Worm (Caenorhabditis elegans) whole organism, L4 larva: Measurements from ENCODE around the gene abhd-3.1.

Experiments
- F37D6.2 ChIP-seq: sonication (generic microtip); optimal IDR thresholded peaks from 2 replicates; lab custom pipeline; 2016; ENCODE audit warnings: mild to moderate bottlenecking, missing genetic modification characterization, missing compliant biosample characterization
- F44E2.7 ChIP-seq: fragments of 200-800 bp; sonication (Bioruptor generic); IDR thresholded peaks from 2 replicates; pipeline ENCODE4 v2.1.2; 2022; ENCODE audit warnings: missing genetic modification characterization, missing compliant biosample characterization
- Y75B8A.6 ChIP-seq: fragments of 200-800 bp; sonication (Bioruptor generic); IDR thresholded peaks from 2 replicates; pipeline ENCODE4 v1.3.6; 2022; ENCODE audit warnings: missing genetic modification reagents, missing genetic modification characterization, missing compliant biosample characterization
- ZK337.2 ChIP-seq: fragments of 200-800 bp; sonication (Bioruptor generic); IDR thresholded peaks from 2 replicates; pipeline ENCODE4 v1.3.6; 2022; ENCODE audit warnings: missing genetic modification reagents, missing genetic modification characterization, missing compliant biosample characterization
- ZK546.5 ChIP-seq, 2 experiments: sonication (generic microtip); optimal IDR thresholded peaks; 2 replicates each; lab custom pipeline; 2017; ENCODE audit warnings: missing biosample characterization in 2 of 2, missing genetic modification characterization in 2 of 2
- aha-1 ChIP-seq: fragments of 150-350 bp; peaks from one replicate; lab custom pipeline; 2014; ENCODE audit warnings: missing biosample characterization, missing genetic modification characterization
- ceh-28 ChIP-seq: fragments of 150-350 bp; optimal IDR thresholded peaks from 2 replicates; lab custom pipeline; 2014; ENCODE audit warnings: missing biosample characterization, missing genetic modification reagents, missing genetic modification characterization
- ceh-32 ChIP-seq: sonication (generic microtip); optimal IDR thresholded peaks from 2 replicates; lab custom pipeline; 2016; ENCODE audit warnings: mild to moderate bottlenecking, missing genetic modification characterization, missing compliant biosample characterization; ENCODE audit not compliant: poor library complexity
- ceh-44 ChIP-seq: fragments of 200-800 bp; sonication (Bioruptor generic); IDR thresholded peaks from 2 replicates; pipeline ENCODE4 v1.3.6; 2022; ENCODE audit warnings: missing genetic modification reagents, missing genetic modification characterization, missing compliant biosample characterization
- ceh-62 ChIP-seq: sonication (generic microtip); optimal IDR thresholded peaks from 2 replicates; lab custom pipeline; 2017; ENCODE audit warnings: missing biosample characterization, missing genetic modification characterization
- ces-1 ChIP-seq: fragments of 150-350 bp; sonication (generic microtip); optimal IDR thresholded peaks from 4 replicates; lab custom pipeline; 2014; ENCODE audit warnings: missing biosample characterization, missing genetic modification reagents, missing genetic modification characterization
- cey-2 ChIP-seq: sonication (generic microtip); optimal IDR thresholded peaks from 3 replicates; lab custom pipeline; 2017; ENCODE audit warnings: missing genetic modification characterization, mild to moderate bottlenecking, missing compliant biosample characterization, antibody characterized with exemption, borderline replicate concordance; ENCODE audit not compliant: insufficient read depth
- ctbp-1 ChIP-seq: fragments of 200-800 bp; sonication (Bioruptor generic); IDR thresholded peaks from 2 replicates; pipeline ENCODE4 v1.3.6; 2022; ENCODE audit warnings: missing genetic modification reagents, missing genetic modification characterization, missing compliant biosample characterization
- daf-12 ChIP-seq: fragments of 150-350 bp; optimal IDR thresholded peaks from 2 replicates; lab custom pipeline; 2014; ENCODE audit warnings: missing biosample characterization, missing genetic modification reagents, missing genetic modification characterization
- dve-1 ChIP-seq: sonication (generic microtip); optimal IDR thresholded peaks from 2 replicates; lab custom pipeline; 2017; ENCODE audit warnings: antibody characterized with exemption, mild to moderate bottlenecking, missing genetic modification characterization, missing compliant biosample characterization; ENCODE audit not compliant: insufficient read depth
- egl-27 ChIP-seq: sonication (generic microtip); optimal IDR thresholded peaks from 3 replicates; lab custom pipeline; 2017; ENCODE audit warnings: missing biosample characterization, missing genetic modification reagents, missing genetic modification characterization
- fkh-10 ChIP-seq: fragments of 150-350 bp; optimal IDR thresholded peaks from 2 replicates; lab custom pipeline; 2014; ENCODE audit warnings: missing biosample characterization, missing genetic modification reagents, missing genetic modification characterization
- fos-1 ChIP-seq: fragments of 150-350 bp; optimal IDR thresholded peaks from 2 replicates; lab custom pipeline; 2014; ENCODE audit warnings: missing biosample characterization, missing genetic modification characterization
- gei-8 ChIP-seq: fragments of 200-800 bp; sonication (Bioruptor generic); optimal IDR thresholded peaks from 2 replicates; lab custom pipeline; 2018; ENCODE audit warnings: mild to moderate bottlenecking, missing genetic modification characterization, missing compliant biosample characterization
- jun-1 ChIP-seq: fragments of 150-350 bp; optimal IDR thresholded peaks from 2 replicates; lab custom pipeline; 2014; ENCODE audit warnings: missing biosample characterization, missing genetic modification reagents, missing genetic modification characterization
- lim-7 ChIP-seq: fragments of 200-800 bp; sonication (Bioruptor generic); IDR thresholded peaks from 2 replicates; pipeline ENCODE4 v1.3.6; 2022; ENCODE audit warnings: missing genetic modification characterization, missing compliant biosample characterization
- lin-1 ChIP-seq: fragments of 200-800 bp; sonication (Bioruptor generic); IDR thresholded peaks from 2 replicates; pipeline ENCODE4 v1.3.6; 2022; ENCODE audit warnings: missing genetic modification reagents, missing genetic modification characterization, missing compliant biosample characterization
- lin-29 ChIP-seq: fragments of 200-800 bp; sonication (Bioruptor generic); IDR thresholded peaks from 2 replicates; pipeline ENCODE4 v1.3.6; 2022; ENCODE audit warnings: missing genetic modification reagents, missing genetic modification characterization, missing compliant biosample characterization
- madf-5 ChIP-seq, 2 experiments: fragments of 200-800 bp; sonication (Bioruptor generic); IDR thresholded peaks; 2 replicates each; pipeline ENCODE4 v1.3.6; 2022; ENCODE audit warnings: missing compliant biosample characterization in 2 of 2, missing genetic modification characterization in 2 of 2
- mdt-29 ChIP-seq: fragments of 200-800 bp; sonication (Bioruptor generic); IDR thresholded peaks from 2 replicates; pipeline ENCODE4 v1.3.6; 2022; ENCODE audit warnings: missing genetic modification reagents, missing genetic modification characterization, missing compliant biosample characterization
- nhr-102 ChIP-seq: sonication (generic microtip); optimal IDR thresholded peaks from 2 replicates; lab custom pipeline; 2016; ENCODE audit warnings: mild to moderate bottlenecking, missing genetic modification characterization, moderate library complexity, missing compliant biosample characterization
- nhr-111 ChIP-seq: fragments of 200-800 bp; sonication (Bioruptor generic); optimal IDR thresholded peaks from 2 replicates; lab custom pipeline; 2018; ENCODE audit warnings: mild to moderate bottlenecking, missing genetic modification characterization, missing compliant biosample characterization
- rbr-2 ChIP-seq: sonication (generic microtip); optimal IDR thresholded peaks from 2 replicates; lab custom pipeline; 2016; ENCODE audit warnings: missing genotype, missing genetic modification characterization, missing compliant biosample characterization
- set-16 ChIP-seq: fragments of 200-800 bp; sonication (Bioruptor generic); IDR thresholded peaks from 2 replicates; pipeline ENCODE4 v1.3.6; 2022; ENCODE audit warnings: missing genetic modification reagents, missing genetic modification characterization, missing compliant biosample characterization
- snpc-4 ChIP-seq: fragments of 150-350 bp; optimal IDR thresholded peaks from 2 replicates; lab custom pipeline; 2014; ENCODE audit warnings: missing biosample characterization, missing genetic modification characterization
- spr-1 ChIP-seq: sonication (generic microtip); optimal IDR thresholded peaks from 2 replicates; lab custom pipeline; 2016; ENCODE audit warnings: mild to moderate bottlenecking, missing genetic modification characterization, missing compliant biosample characterization
- tag-97 ChIP-seq: fragments of 200-800 bp; sonication (Bioruptor generic); IDR thresholded peaks from 2 replicates; pipeline ENCODE4 v1.3.6; 2022; ENCODE audit warnings: missing genetic modification characterization, missing compliant biosample characterization
- tra-1 ChIP-seq: fragments of 200-800 bp; sonication (Bioruptor generic); IDR thresholded peaks from 2 replicates; pipeline ENCODE4 v1.3.6; 2022; ENCODE audit warnings: missing genetic modification reagents, missing genetic modification characterization, missing compliant biosample characterization
- unc-130 ChIP-seq: sonication (generic microtip); optimal IDR thresholded peaks from 2 replicates; lab custom pipeline; 2016; ENCODE audit warnings: missing genetic modification reagents, missing genetic modification characterization, missing compliant biosample characterization
- unc-39 ChIP-seq: sonication (generic microtip); optimal IDR thresholded peaks from 2 replicates; lab custom pipeline; 2017; ENCODE audit warnings: missing biosample characterization, missing genetic modification characterization
- vab-7 ChIP-seq: fragments of 200-800 bp; sonication (Bioruptor generic); IDR thresholded peaks from 2 replicates; pipeline ENCODE4 v1.3.6; 2022; ENCODE audit warnings: missing genetic modification reagents, missing genetic modification characterization, missing compliant biosample characterization
- ztf-7 ChIP-seq: fragments of 150-350 bp; optimal IDR thresholded peaks from 2 replicates; lab custom pipeline; 2014; ENCODE audit warnings: missing biosample characterization, missing genetic modification characterization

The abhd-3.1 gene

ce11 chrV:19998203-19998836 lies 43.0 kb downstream of the abhd-3.1 start (continued):
- TF ChIP-seq ceh-32 (no peak), unc-130 (no peak), ceh-28 (tag; lab: Kevin White, UChicago) (peak; percentile 83), aha-1 (tag; lab: Kevin White, UChicago) (no peak), ztf-7 (tag; lab: Kevin White, UChicago) (no peak), lin-29 (no peak), spr-1 (tag; lab: Kevin White, UChicago) (no peak), nhr-111 (no peak)
- TF ChIP-seq, all 104 proteins: peak for 5

ce11 chrV:19999100-19999499 lies 43.8 kb downstream of the abhd-3.1 start:
- TF ChIP-seq set-16 (peak; percentile 79), ceh-62 (tag; lab: Kevin White, UChicago) (no peak)

ce11 chrV:19999789-20000188 lies 44.5 kb downstream of the abhd-3.1 start:
- TF ChIP-seq nhr-102 (no peak), F44E2.7 (GFP tag; lab: Robert Waterston, UW) (peak; percentile 54; the same call in 1 of the 2 replicates)
- TF ChIP-seq, all 104 proteins: peak for 1

- no peak for TF ChIP-seq Y75B8A.6 (GFP tag; lab: Robert Waterston, UW)
- TF ChIP-seq gei-8 (GFP tag; lab: Kevin White, UChicago) = no peak
- TF ChIP-seq F44E2.7 (GFP tag; lab: Robert Waterston, UW) = 0 out of 2 replicates have a peak, but pooled peaks have one; percentile 66
- TF ChIP-seq aha-1 (tag; lab: Kevin White, UChicago) = peak; percentile 57
- TF ChIP-seq jun-1 = no peak
- TF ChIP-seq set-16 = peak; percentile 84
- TF ChIP-seq cey-2 (tag; lab: Kevin White, UChicago) = no peak
- no peak for TF ChIP-seq ceh-44
- TF ChIP-seq tag-97 = no peak
- TF ChIP-seq nhr-111 = no peak
- TF ChIP-seq egl-27 (tag; lab: Kevin White, UChicago) = no peak
- TF ChIP-seq ctbp-1 (GFP tag; lab: Robert Waterston, UW) = no peak
- no peak for TF ChIP-seq ceh-62 (tag; lab: Kevin White, UChicago)
- no peak for TF ChIP-seq mdt-29 (GFP tag; lab: Robert Waterston, UW)
- no peak for TF ChIP-seq nhr-102
- TF ChIP-seq madf-5 (GFP tag; IDR thresholded peaks at IDR 0.05; lab: Robert Waterston, UW) = no peak
- TF ChIP-seq rbr-2 (tag; lab: Kevin White, UChicago) = no peak
- TF ChIP-seq F37D6.2 (tag; lab: Kevin White, UChicago) = no peak
- no peak for TF ChIP-seq fkh-10 (GFP tag; lab: Kevin White, UChicago)
- no peak for TF ChIP-seq lim-7 (GFP tag; lab: Robert Waterston, UW)
- TF ChIP-seq lin-1 (GFP tag; lab: Robert Waterston, UW) = no peak
- no peak for TF ChIP-seq lin-29
- no peak for TF ChIP-seq ceh-28 (tag; lab: Kevin White, UChicago)
Observed at ce11 chrV:20000639-20001038, 45.4 kb downstream of the abhd-3.1 start.

ce11 chrV:20002194-20002593 lies 46.9 kb downstream of the abhd-3.1 start:
- no peak for TF ChIP-seq ces-1 (GFP tag; lab: Kevin White, UChicago)
- no peak for TF ChIP-seq tra-1 (GFP tag; lab: Robert Waterston, UW)
- no peak for TF ChIP-seq nhr-111
- TF ChIP-seq unc-39 (tag; lab: Kevin White, UChicago) = no peak
- no peak for TF ChIP-seq snpc-4 (tag; lab: Kevin White, UChicago)
- TF ChIP-seq vab-7 (GFP tag; lab: Robert Waterston, UW) = no peak
- TF ChIP-seq set-16 = peak; percentile 36; the same call in 1 of the 2 replicates
- no peak for TF ChIP-seq egl-27 (tag; lab: Kevin White, UChicago)
- TF ChIP-seq ZK337.2 = no peak
- TF ChIP-seq lim-7 (GFP tag; lab: Robert Waterston, UW) = no peak
- TF ChIP-seq ZK546.5 (tag; optimal IDR thresholded peaks at IDR 0.05; lab: Kevin White, UChicago) = no peak
- no peak for TF ChIP-seq fos-1 (tag; lab: Kevin White, UChicago)
- TF ChIP-seq aha-1 (tag; lab: Kevin White, UChicago) = peak; percentile 57
- TF ChIP-seq dve-1 (tag; lab: Kevin White, UChicago) = no peak
- no peak for TF ChIP-seq daf-12 (tag; lab: Kevin White, UChicago)
- peak; percentile 65; the same call in 1 of the 2 replicates for TF ChIP-seq F44E2.7 (GFP tag; lab: Robert Waterston, UW)
